Worm (Caenorhabditis elegans) whole organism, young adult: ENCODE data around the gene M79.2.

Source experiments
- C06A6.2 ChIP-seq: fragments of 200-800 bp; sonication (Bioruptor generic); conservative IDR thresholded peaks from 2 replicates; pipeline ENCODE4 v1.3.6; 2022; ENCODE audit warnings: missing genetic modification characterization, missing compliant biosample characterization
- F49E8.2 ChIP-seq: sonication (generic microtip); optimal IDR thresholded peaks from 3 replicates; lab custom pipeline; 2017; ENCODE audit warnings: missing genetic modification characterization, mild to moderate bottlenecking, missing compliant biosample characterization, antibody characterized with exemption, moderate library complexity; ENCODE audit not compliant: insufficient read depth
- K11D2.4 ChIP-seq: fragments of 200-800 bp; sonication (Bioruptor generic); IDR thresholded peaks from 2 replicates; pipeline ENCODE4 v1.3.6; 2022; ENCODE audit warnings: missing genetic modification reagents, missing genetic modification characterization, missing compliant biosample characterization
- ama-1 ChIP-seq, 3 experiments: fragments of 150-350 bp in 1 of 3; sonication (generic microtip) in 2 of 3; optimal IDR thresholded peaks; 2 replicates each; lab custom pipeline; 2014 to 2018; ENCODE audit warnings: missing biosample characterization in 2 of 3, missing genetic modification characterization in 2 of 3, missing genetic modification reagents in 2 of 3
- attf-5 ChIP-seq: fragments of 200-800 bp; sonication (Bioruptor generic); optimal IDR thresholded peaks from 2 replicates; lab custom pipeline; 2018; ENCODE audit warnings: mild to moderate bottlenecking, missing genetic modification characterization, missing compliant biosample characterization
- ccch-3 ChIP-seq: fragments of 200-800 bp; sonication (Bioruptor generic); optimal IDR thresholded peaks from 2 replicates; lab custom pipeline; 2018; ENCODE audit warnings: mild to moderate bottlenecking, missing genetic modification characterization, missing compliant biosample characterization
- hrde-1 ChIP-seq: sonication (generic microtip); optimal IDR thresholded peaks from 2 replicates; lab custom pipeline; 2016; ENCODE audit warnings: missing genetic modification characterization, mild to moderate bottlenecking, missing compliant biosample characterization, moderate library complexity, missing genotype, missing genetic modification reagents, borderline replicate concordance
- pha-4 ChIP-seq: fragments of 150-350 bp; sonication (generic microtip); optimal IDR thresholded peaks from 2 replicates; lab custom pipeline; 2014; ENCODE audit warnings: missing biosample characterization, missing genetic modification reagents, missing genetic modification characterization
- snpc-4 ChIP-seq, 5 experiments: fragments of 150-350 bp in 1 of 5; sonication (generic microtip) in 4 of 5; optimal IDR thresholded peaks; 2 replicates each; lab custom pipeline; 2014 to 2018; ENCODE audit warnings: missing genetic modification characterization in 5 of 5, missing biosample characterization in 3 of 5, antibody characterized with exemption in 2 of 5, mild to moderate bottlenecking in 2 of 5, missing compliant biosample characterization in 2 of 5, missing genotype in 2 of 5, moderate library complexity in 2 of 5, missing genetic modification reagents in 1 of 5
- somi-1 ChIP-seq: fragments of 200-800 bp; sonication (Bioruptor generic); optimal IDR thresholded peaks from 2 replicates; lab custom pipeline; 2018; ENCODE audit warnings: mild to moderate bottlenecking, missing genetic modification characterization, missing compliant biosample characterization
- ztf-22 ChIP-seq: fragments of 200-800 bp; sonication (Bioruptor generic); optimal IDR thresholded peaks from 2 replicates; lab custom pipeline; 2018; ENCODE audit warnings: mild to moderate bottlenecking, missing genetic modification characterization, moderate library complexity, missing compliant biosample characterization

- TF ChIP-seq ccch-3 (GFP tag; lab: Kevin White, UChicago) (no peak), snpc-4 (GFP tag; optimal IDR thresholded peaks at IDR 0.05; lab: Kevin White, UChicago) (no peak), snpc-4 (tag; optimal IDR thresholded peaks at IDR 0.05; lab: Kevin White, UChicago) (no peak), hrde-1 (tag; lab: Kevin White, UChicago) (no peak), ztf-22 (GFP tag; lab: Kevin White, UChicago) (no peak), C06A6.2 (GFP tag; lab: Robert Waterston, UW) (no peak), pha-4 (no peak), somi-1 (no peak), attf-5 (no peak), ama-1 (optimal IDR thresholded peaks at IDR 0.05; lab: Kevin White, UChicago) (no peak), ama-1 (GFP tag; optimal IDR thresholded peaks at IDR 0.05; lab: Kevin White, UChicago) (no peak), F49E8.2 (tag; lab: Kevin White, UChicago) (no peak), K11D2.4 (GFP tag; lab: Robert Waterston, UW) (no peak)
Measured at ce11 chrX:10640578-10640977, 12.0 kb upstream of the M79.2 start.
